Fruit fly (Drosophila melanogaster): Measurements from ENCODE around the gene CG43078.

DNA sequence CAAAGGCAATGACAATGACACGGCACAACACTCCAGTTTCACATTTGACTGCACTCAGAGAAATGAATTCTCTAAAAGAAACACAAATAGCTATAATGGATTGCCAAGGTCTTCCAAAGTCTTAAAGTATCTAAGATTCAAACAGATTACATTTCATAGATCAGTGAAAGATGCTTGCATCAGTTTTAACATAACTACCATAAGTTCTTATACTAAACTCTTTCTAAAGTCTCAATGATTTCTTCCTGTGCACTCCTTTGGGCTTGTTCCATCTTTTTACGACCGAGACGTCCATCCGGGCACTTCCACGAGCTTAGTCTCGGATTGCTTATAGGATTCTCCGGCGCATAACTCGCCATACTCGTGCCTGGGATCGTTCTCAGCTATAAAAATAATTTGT, 34.4 kb upstream of the CG43078 start:
- TF ChIP-seq CG16779 (tag; optimal IDR thresholded peaks at IDR 0.05) = no peak
- no peak for TF ChIP-seq CG11294 (GFP tag; IDR thresholded peaks at IDR 0.05)
- TF ChIP-seq CG3919 (GFP tag; optimal IDR thresholded peaks at IDR 0.05) = no peak
- TF ChIP-seq Sox102F (GFP tag; optimal IDR thresholded peaks at IDR 0.05) = no peak
- TF ChIP-seq fkh (GFP tag; optimal IDR thresholded peaks at IDR 0.05) = no peak
- TF ChIP-seq CG11902 (GFP tag; optimal IDR thresholded peaks at IDR 0.05) = no peak
- TF ChIP-seq Eip75B (GFP tag; optimal IDR thresholded peaks at IDR 0.05) = no peak
- TF ChIP-seq CG3032 (tag; optimal IDR thresholded peaks at IDR 0.05) = no peak

Measured in whole organism, prepupa.